Fruit fly (Drosophila melanogaster): ENCODE results near the gene Coq6.

Coq6 gene

dm6 chr2L:5494808-5495356 lies 37.1 kb downstream of the Coq6 start:
- TF ChIP-seq Vsx2 (GFP tag; optimal IDR thresholded peaks at IDR 0.05; ENCODE audit: partially characterized antibody) (no peak), psq (GFP tag; optimal IDR thresholded peaks at IDR 0.05) (no peak)

DNA sequence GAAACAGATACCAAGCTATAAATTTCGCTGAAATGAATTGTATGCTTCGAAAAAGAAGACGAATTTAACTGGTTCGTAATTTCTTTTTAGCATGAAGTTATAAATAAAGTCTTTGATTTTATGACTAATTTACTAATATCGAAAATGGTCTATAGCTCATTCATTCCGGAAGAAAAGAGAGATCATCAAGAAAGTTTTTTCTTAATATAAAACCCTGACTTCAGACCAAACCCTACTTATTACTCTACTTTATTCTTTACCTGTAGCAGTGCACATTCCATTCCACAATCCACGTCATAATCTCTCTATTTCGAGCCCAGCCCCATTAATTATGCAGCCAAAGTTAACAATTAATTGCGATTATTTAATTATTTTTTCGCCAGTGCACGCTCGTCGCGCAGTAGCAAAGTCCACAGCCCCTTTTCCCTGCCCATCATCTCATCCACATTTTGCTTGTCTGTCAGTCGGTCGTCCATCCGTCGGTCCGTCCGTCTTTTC lies 38.1 kb downstream of the Coq6 start:
- TF ChIP-seq psq (GFP tag; optimal IDR thresholded peaks at IDR 0.05) (no peak), ey (GFP tag; optimal IDR thresholded peaks at IDR 0.05) (no peak), Sp1 (GFP tag; optimal IDR thresholded peaks at IDR 0.05) (no peak), Vsx2 (GFP tag; optimal IDR thresholded peaks at IDR 0.05; ENCODE audit: partially characterized antibody) (no peak), Mio (GFP tag; optimal IDR thresholded peaks at IDR 0.05) (no peak), lola (GFP tag; optimal IDR thresholded peaks at IDR 0.05) (no peak), pan (optimal IDR thresholded peaks at IDR 0.05) (no peak), Abd-B (GFP tag; optimal IDR thresholded peaks at IDR 0.05) (no peak), jim (GFP tag; optimal IDR thresholded peaks at IDR 0.05) (no peak), CrebA (GFP tag; optimal IDR thresholded peaks at IDR 0.05; ENCODE audit: borderline replicate concordance) (no peak), HLH106 (tag; optimal IDR thresholded peaks at IDR 0.05) (no peak), Hnf4 (GFP tag; optimal IDR thresholded peaks at IDR 0.05) (no peak), Hr83 (GFP tag; optimal IDR thresholded peaks at IDR 0.05; ENCODE audit: poor library complexity, severe bottlenecking) (no peak), sage (GFP tag; optimal IDR thresholded peaks at IDR 0.05) (no peak), fru (GFP tag; optimal IDR thresholded peaks at IDR 0.05) (no peak), brk (GFP tag; optimal IDR thresholded peaks at IDR 0.05) (no peak), Rel (GFP tag; optimal IDR thresholded peaks at IDR 0.05) (no peak), Rel (tag; optimal IDR thresholded peaks at IDR 0.05) (no peak)

DNA sequence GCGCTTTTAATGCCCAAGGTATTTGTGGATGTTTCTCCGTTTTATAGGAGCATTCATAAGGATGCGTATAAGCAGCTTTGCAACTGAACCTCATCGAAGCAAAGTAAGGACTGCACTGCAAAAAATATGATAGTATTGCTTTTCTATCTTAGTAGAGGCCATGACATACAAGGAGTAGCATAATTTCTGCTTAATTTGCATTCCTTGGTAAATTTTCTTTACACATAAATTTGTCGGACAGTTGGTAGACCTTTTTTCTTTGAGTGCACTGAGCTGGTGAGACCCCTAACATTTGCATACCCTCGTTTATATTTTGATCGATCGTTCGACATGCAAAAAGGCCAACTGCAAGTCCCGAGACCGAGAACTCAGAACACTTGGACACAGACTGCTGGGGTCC lies 39.1 kb downstream of the Coq6 start:
- TF ChIP-seq br (GFP tag; optimal IDR thresholded peaks at IDR 0.05) (peak; percentile 81), CG9705 (GFP tag; optimal IDR thresholded peaks at IDR 0.05) (peak; percentile 68), usp (GFP tag; optimal IDR thresholded peaks at IDR 0.05) (no peak), tai (GFP tag; optimal IDR thresholded peaks at IDR 0.05) (peak; percentile 66), dmrt93B (GFP tag; optimal IDR thresholded peaks at IDR 0.05) (peak; percentile 68), Abd-B (GFP tag; optimal IDR thresholded peaks at IDR 0.05) (no peak), foxo (GFP tag; optimal IDR thresholded peaks at IDR 0.05) (peak in 1 of 2 experiments; percentile 87), dl (GFP tag; optimal IDR thresholded peaks at IDR 0.05; ENCODE audit: insufficient read depth in 1 of 2, partially characterized antibody in 2 of 2) (no peak), jim (GFP tag; optimal IDR thresholded peaks at IDR 0.05) (no peak), sage (GFP tag; optimal IDR thresholded peaks at IDR 0.05) (peak; percentile 35), Vsx2 (GFP tag; optimal IDR thresholded peaks at IDR 0.05; ENCODE audit: partially characterized antibody) (no peak), Myc (optimal IDR thresholded peaks at IDR 0.05) (no peak), fru (GFP tag; optimal IDR thresholded peaks at IDR 0.05) (peak; percentile 89), Mio (GFP tag; optimal IDR thresholded peaks at IDR 0.05) (no peak), brk (GFP tag; optimal IDR thresholded peaks at IDR 0.05) (peak; percentile 62), Rel (GFP tag; optimal IDR thresholded peaks at IDR 0.05) (no peak), Rel (tag; optimal IDR thresholded peaks at IDR 0.05) (peak; percentile 29), Dfd (GFP tag; optimal IDR thresholded peaks at IDR 0.05) (no peak), Hr83 (GFP tag; optimal IDR thresholded peaks at IDR 0.05; ENCODE audit: poor library complexity, severe bottlenecking) (no peak), HLH106 (tag; optimal IDR thresholded peaks at IDR 0.05) (peak; percentile 86), Jra (GFP tag; optimal IDR thresholded peaks at IDR 0.05) (peak; percentile 64), pan (optimal IDR thresholded peaks at IDR 0.05) (no peak), GATAd (GFP tag; optimal IDR thresholded peaks at IDR 0.05) (no peak), ey (GFP tag; optimal IDR thresholded peaks at IDR 0.05) (peak; percentile 82), Hnf4 (GFP tag; optimal IDR thresholded peaks at IDR 0.05) (peak; percentile 85), psq (GFP tag; optimal IDR thresholded peaks at IDR 0.05) (peak; percentile 73), Sp1 (GFP tag; optimal IDR thresholded peaks at IDR 0.05) (peak; percentile 82), N (GFP tag; optimal IDR thresholded peaks at IDR 0.05) (no peak), rgr (GFP tag; optimal IDR thresholded peaks at IDR 0.05) (peak; percentile 82), Dif (GFP tag; optimal IDR thresholded peaks at IDR 0.05; ENCODE audit: partially characterized antibody) (no peak), CrebA (GFP tag; optimal IDR thresholded peaks at IDR 0.05; ENCODE audit: borderline replicate concordance) (no peak), woc (GFP tag; optimal IDR thresholded peaks at IDR 0.05) (peak; percentile 80), dsf (GFP tag; optimal IDR thresholded peaks at IDR 0.05; ENCODE audit: borderline replicate concordance) (no peak), OdsH (GFP tag; optimal IDR thresholded peaks at IDR 0.05) (peak; percentile 77), Hr78 (GFP tag; optimal IDR thresholded peaks at IDR 0.05) (no peak), h (GFP tag; optimal IDR thresholded peaks at IDR 0.05) (peak; percentile 85), CG32264 (GFP tag; optimal IDR thresholded peaks at IDR 0.05) (peak; percentile 34), sv (GFP tag; optimal IDR thresholded peaks at IDR 0.05) (no peak), lola (GFP tag; optimal IDR thresholded peaks at IDR 0.05) (no peak)

Data from whole organism, wandering third instar larva.